Worm (Caenorhabditis elegans) whole organism, L2 larva: ENCODE results near the gene T04B8.5.
A peak's percentile ranks its signal among the peaks of the same experiment; 100 is the strongest.

Experiments
- C34F6.9 ChIP-seq: fragments of 150-350 bp; optimal IDR thresholded peaks from 2 replicates; lab custom pipeline; 2014; ENCODE audit warnings: missing biosample characterization, missing genetic modification characterization
- F13H6.1 ChIP-seq: sonication (generic microtip); optimal IDR thresholded peaks from 2 replicates; lab custom pipeline; 2016; ENCODE audit warnings: missing genetic modification characterization, missing compliant biosample characterization
- Y55F3AM.14 ChIP-seq: fragments of 200-800 bp; sonication (Bioruptor generic); optimal IDR thresholded peaks from 2 replicates; lab custom pipeline; 2018; ENCODE audit warnings: mild to moderate bottlenecking, missing genetic modification characterization, missing compliant biosample characterization
- ZK546.5 ChIP-seq: sonication (generic microtip); optimal IDR thresholded peaks from 2 replicates; lab custom pipeline; 2017; ENCODE audit warnings: missing biosample characterization, missing genetic modification characterization
- alr-1 ChIP-seq: fragments of 150-350 bp; optimal IDR thresholded peaks from 2 replicates; lab custom pipeline; 2014; ENCODE audit warnings: missing biosample characterization, missing genetic modification characterization
- ama-1 ChIP-seq: fragments of 150-350 bp; optimal IDR thresholded peaks from 2 replicates; lab custom pipeline; 2018; ENCODE audit warnings: inconsistent platforms
- blmp-1 ChIP-seq: sonication (generic microtip); optimal IDR thresholded peaks from 2 replicates; lab custom pipeline; 2017; ENCODE audit warnings: missing genetic modification characterization, mild to moderate bottlenecking, missing compliant biosample characterization, antibody characterized with exemption, moderate library complexity; ENCODE audit not compliant: insufficient read depth
- ceh-16 ChIP-seq: fragments of 150-350 bp; optimal IDR thresholded peaks from 2 replicates; lab custom pipeline; 2014; ENCODE audit warnings: missing biosample characterization, missing genetic modification characterization
- ceh-82 ChIP-seq: fragments of 150-350 bp; optimal IDR thresholded peaks from 2 replicates; lab custom pipeline; 2014; ENCODE audit warnings: missing biosample characterization, missing genetic modification characterization
- crh-2 ChIP-seq: sonication (generic microtip); optimal IDR thresholded peaks from 2 replicates; lab custom pipeline; 2017; ENCODE audit warnings: missing biosample characterization, missing genetic modification characterization
- egl-27 ChIP-seq: sonication (generic microtip); optimal IDR thresholded peaks from 3 replicates; lab custom pipeline; 2017; ENCODE audit warnings: missing biosample characterization, missing genetic modification reagents, missing genetic modification characterization
- elt-1 ChIP-seq: fragments of 150-350 bp; optimal IDR thresholded peaks from 2 replicates; lab custom pipeline; 2014; ENCODE audit warnings: missing biosample characterization, missing genetic modification characterization
- fos-1 ChIP-seq: fragments of 150-350 bp; optimal IDR thresholded peaks from 2 replicates; lab custom pipeline; 2014; ENCODE audit warnings: missing biosample characterization, missing genetic modification characterization
- gmeb-1 ChIP-seq: fragments of 150-350 bp; optimal IDR thresholded peaks from 2 replicates; lab custom pipeline; 2014; ENCODE audit warnings: missing biosample characterization, missing genetic modification characterization
- lin-39 ChIP-seq: fragments of 150-350 bp; optimal IDR thresholded peaks from 2 replicates; lab custom pipeline; 2014; ENCODE audit warnings: missing biosample characterization, missing genetic modification reagents, missing genetic modification characterization
- lsy-2 ChIP-seq, 2 experiments: fragments of 150-350 bp in 1 of 2; sonication (generic microtip) in 1 of 2; optimal IDR thresholded peaks; 2 replicates each; lab custom pipeline; 2014 to 2017; ENCODE audit warnings: missing biosample characterization in 2 of 2, missing genetic modification characterization in 2 of 2
- mab-5 ChIP-seq: fragments of 150-350 bp; optimal IDR thresholded peaks from 2 replicates; lab custom pipeline; 2014; ENCODE audit warnings: missing biosample characterization, missing genetic modification characterization
- mbf-1 ChIP-seq: sonication (generic microtip); optimal IDR thresholded peaks from 2 replicates; lab custom pipeline; 2017; ENCODE audit warnings: missing biosample characterization, missing genetic modification characterization
- mdl-1 ChIP-seq, 2 experiments: fragments of 150-350 bp in 1 of 2; sonication (generic microtip) in 1 of 2; optimal IDR thresholded peaks; 2 replicates each; lab custom pipeline; 2017; ENCODE audit warnings: missing biosample characterization in 2 of 2, missing genetic modification characterization in 2 of 2
- nhr-12 ChIP-seq: fragments of 150-350 bp; optimal IDR thresholded peaks from 2 replicates; lab custom pipeline; 2014; ENCODE audit warnings: missing biosample characterization, missing genetic modification characterization
- nhr-129 ChIP-seq: fragments of 150-350 bp; optimal IDR thresholded peaks from 2 replicates; lab custom pipeline; 2014; ENCODE audit warnings: missing biosample characterization, missing genetic modification characterization
- nhr-23 ChIP-seq: fragments of 150-350 bp; optimal IDR thresholded peaks from 2 replicates; lab custom pipeline; 2014; ENCODE audit warnings: missing biosample characterization, missing genetic modification reagents, missing genetic modification characterization
- nhr-25 ChIP-seq: fragments of 150-350 bp; sonication (generic microtip); optimal IDR thresholded peaks from 3 replicates; lab custom pipeline; 2014; ENCODE audit warnings: missing biosample characterization, missing genetic modification characterization
- nhr-6 ChIP-seq: fragments of 150-350 bp; optimal IDR thresholded peaks from 2 replicates; lab custom pipeline; 2014; ENCODE audit warnings: missing biosample characterization, missing genetic modification characterization
- nhr-77 ChIP-seq: fragments of 150-350 bp; optimal IDR thresholded peaks from 2 replicates; lab custom pipeline; 2014; ENCODE audit warnings: missing biosample characterization, missing genetic modification characterization
- sem-4 ChIP-seq: fragments of 150-350 bp; optimal IDR thresholded peaks from 2 replicates; lab custom pipeline; 2014; ENCODE audit warnings: missing biosample characterization, missing genetic modification reagents, missing genetic modification characterization
- skn-1 ChIP-seq: sonication (generic microtip); optimal IDR thresholded peaks from 2 replicates; lab custom pipeline; 2017; ENCODE audit warnings: missing biosample characterization, missing genetic modification characterization
- sma-3 ChIP-seq: sonication (generic microtip); optimal IDR thresholded peaks from 2 replicates; lab custom pipeline; 2016; ENCODE audit warnings: missing genetic modification reagents, missing genetic modification characterization, missing compliant biosample characterization
- sma-9 ChIP-seq, 2 experiments: fragments of 150-350 bp in 1 of 2; sonication (generic microtip) in 1 of 2; optimal IDR thresholded peaks; 2 replicates each; lab custom pipeline; 2014 to 2016; ENCODE audit warnings: missing genetic modification characterization in 2 of 2, mild to moderate bottlenecking in 1 of 2, missing biosample characterization in 1 of 2, missing compliant biosample characterization in 1 of 2, missing genetic modification reagents in 1 of 2, moderate library complexity in 1 of 2
- unc-39 ChIP-seq: fragments of 150-350 bp; optimal IDR thresholded peaks from 2 replicates; lab custom pipeline; 2014; ENCODE audit warnings: missing biosample characterization, missing genetic modification characterization
- unc-55 ChIP-seq: fragments of 150-350 bp; sonication (generic microtip); optimal IDR thresholded peaks from 3 replicates; lab custom pipeline; 2014; ENCODE audit warnings: missing biosample characterization, missing genetic modification reagents, missing genetic modification characterization
- unc-62 ChIP-seq: fragments of 150-350 bp; optimal IDR thresholded peaks from 2 replicates; lab custom pipeline; 2014; ENCODE audit warnings: missing biosample characterization, missing genetic modification reagents, missing genetic modification characterization
- ztf-11 ChIP-seq: sonication (generic microtip); optimal IDR thresholded peaks from 2 replicates; lab custom pipeline; 2017; ENCODE audit warnings: missing biosample characterization, missing genetic modification characterization
- ztf-4 ChIP-seq: fragments of 150-350 bp; optimal IDR thresholded peaks from 2 replicates; lab custom pipeline; 2014; ENCODE audit warnings: missing biosample characterization, missing genetic modification characterization

T04B8.5 gene

DNA sequence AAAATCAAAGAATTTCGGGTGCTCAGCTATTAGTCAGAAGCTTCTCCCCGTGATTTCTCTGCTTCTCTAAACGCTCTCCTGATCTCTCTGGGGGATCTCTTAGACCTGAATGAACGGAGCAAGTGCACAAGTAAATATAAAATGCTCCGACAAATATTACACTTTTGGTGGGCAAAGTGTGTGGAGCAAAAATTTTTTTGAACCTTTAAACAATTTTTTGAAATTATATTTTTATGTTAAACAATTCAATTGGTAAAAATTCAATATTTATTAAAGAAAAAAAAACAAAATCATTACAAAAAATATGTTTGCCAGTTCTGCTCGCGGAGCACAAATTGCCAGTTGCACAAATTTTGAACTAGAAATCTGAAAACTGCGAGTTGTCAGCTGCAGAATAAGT lies 15.1 kb upstream of the T04B8.5 start, which contains the start of gene K07E8.6:
Gene K07E8.6 (minus strand): TSS at position 101 of the 400 bp plus-strand sequence.
- TF ChIP-seq C34F6.9, result peak; percentile 12
- no peak for TF ChIP-seq sma-9 (GFP tag; optimal IDR thresholded peaks at IDR 0.05; lab: Kevin White, UChicago)
- no peak for TF ChIP-seq sma-9 (tag; optimal IDR thresholded peaks at IDR 0.05; lab: Kevin White, UChicago)

ce11 chrII:633984-634383 lies 9.6 kb upstream of the T04B8.5 start, which contains the start of gene T04B8.1:
Gene T04B8.1, plus strand, starts transcription at chrII:634284.
- TF ChIP-seq sem-4 (tag; lab: Kevin White, UChicago) (no peak), unc-55 (no peak), nhr-23 (tag; lab: Kevin White, UChicago) (no peak), mab-5 (tag; lab: Kevin White, UChicago) (no peak), ceh-82 (tag; lab: Kevin White, UChicago) (no peak), lin-39 (tag; lab: Kevin White, UChicago) (no peak), unc-39 (tag; lab: Kevin White, UChicago) (no peak), sma-3 (GFP tag; lab: Kevin White, UChicago) (no peak), egl-27 (tag; lab: Kevin White, UChicago) (no peak), Y55F3AM.14 (GFP tag; lab: Kevin White, UChicago) (no peak), ztf-4 (tag; lab: Kevin White, UChicago) (no peak), ama-1 (lab: Kevin White, UChicago) (no peak)

ce11 chrII:627913-628312 lies 3.6 kb upstream of the T04B8.5 start:
- TF ChIP-seq mab-5 (tag; lab: Kevin White, UChicago), result no peak
- TF ChIP-seq, all 48 proteins: peak for 0

DNA sequence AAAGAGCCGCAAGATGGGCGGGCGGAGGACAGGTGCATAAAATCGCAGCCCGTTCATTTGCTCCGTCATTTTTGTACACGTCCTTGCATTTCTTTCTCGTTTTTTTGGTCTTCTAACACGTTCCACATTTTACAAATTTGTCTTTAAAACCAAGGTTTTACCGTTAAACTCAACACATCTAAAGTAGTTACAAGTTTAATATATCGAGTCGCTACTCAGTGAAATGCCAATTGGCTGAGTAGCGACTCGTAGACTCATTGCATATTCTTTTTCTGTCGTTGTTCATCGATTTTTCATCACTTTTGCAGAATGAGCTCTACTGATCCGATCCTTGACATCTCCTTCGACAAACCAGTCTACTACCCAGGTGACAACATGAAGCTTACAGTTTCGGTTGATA lies 2.9 kb upstream of the T04B8.5 start, which contains the start of gene arrd-1:
Gene arrd-1 (plus strand): TSS at position 301 of the 400 bp plus-strand sequence.
- TF ChIP-seq F13H6.1 (tag; lab: Kevin White, UChicago) (no peak), sem-4 (tag; lab: Kevin White, UChicago) (no peak), alr-1 (tag; lab: Kevin White, UChicago) (no peak), nhr-23 (tag; lab: Kevin White, UChicago) (no peak), lsy-2 (tag; optimal IDR thresholded peaks at IDR 0.05; lab: Kevin White, UChicago) (no peak), unc-39 (tag; lab: Kevin White, UChicago) (no peak), ZK546.5 (tag; lab: Kevin White, UChicago) (no peak), mab-5 (tag; lab: Kevin White, UChicago) (no peak), mbf-1 (tag; lab: Kevin White, UChicago) (no peak), nhr-12 (tag; lab: Kevin White, UChicago) (no peak), ceh-16 (no peak), blmp-1 (no peak), unc-55 (no peak), elt-1 (tag; lab: Kevin White, UChicago) (no peak)

DNA sequence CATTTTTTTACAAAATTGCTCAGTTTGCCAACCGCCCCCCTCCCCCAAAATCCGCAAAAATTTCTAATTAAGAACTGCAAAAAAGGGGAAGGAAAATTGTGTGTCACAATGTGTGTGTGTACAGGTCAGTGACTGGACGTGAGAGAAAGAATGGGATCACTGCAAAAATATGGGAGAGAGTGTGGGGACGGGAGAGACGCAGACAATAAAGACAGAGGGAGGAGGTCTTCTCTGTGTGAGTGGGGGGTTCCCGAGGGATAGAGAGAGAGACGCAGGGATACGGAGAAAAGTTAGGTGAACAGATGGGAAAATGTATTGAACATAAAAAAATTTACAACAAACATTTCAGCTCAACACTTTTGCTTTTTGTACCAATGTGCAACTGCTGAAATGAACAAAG lies 1.6 kb upstream of the T04B8.5 start:
- TF ChIP-seq crh-2 (tag; lab: Kevin White, UChicago) (peak; percentile 3), unc-62 (no peak), nhr-77 (tag; lab: Kevin White, UChicago) (no peak), sma-3 (GFP tag; lab: Kevin White, UChicago) (peak; percentile 56), ztf-4 (tag; lab: Kevin White, UChicago) (no peak), nhr-25 (peak; percentile 73), fos-1 (tag; lab: Kevin White, UChicago) (peak; percentile 63), mab-5 (tag; lab: Kevin White, UChicago) (no peak), C34F6.9 (peak; percentile 46), F13H6.1 (tag; lab: Kevin White, UChicago) (peak; percentile 74), mdl-1 (tag; optimal IDR thresholded peaks at IDR 0.05; lab: Kevin White, UChicago) (no peak), egl-27 (tag; lab: Kevin White, UChicago) (peak; percentile 1), nhr-129 (peak; percentile 36), lsy-2 (tag; optimal IDR thresholded peaks at IDR 0.05; lab: Kevin White, UChicago) (no peak), ztf-11 (tag; lab: Kevin White, UChicago) (no peak), sma-9 (GFP tag; optimal IDR thresholded peaks at IDR 0.05; lab: Kevin White, UChicago) (peak; percentile 59), sma-9 (tag; optimal IDR thresholded peaks at IDR 0.05; lab: Kevin White, UChicago) (no peak), nhr-6 (no peak), Y55F3AM.14 (GFP tag; lab: Kevin White, UChicago) (no peak), blmp-1 (peak; percentile 4), skn-1 (tag; lab: Kevin White, UChicago) (no peak), gmeb-1 (peak; percentile 53)
